Fruit fly (Drosophila melanogaster) whole organism, prepupa: ENCODE results near the gene CG5790.

ENCODE experiments used
- Blimp-1 ChIP-seq: fragments of 200-800 bp; sonication (Bioruptor generic); optimal IDR thresholded peaks from 3 replicates; lab custom pipeline; 2017; ENCODE audit warnings: missing biosample characterization, missing genetic modification characterization, mild to moderate bottlenecking, moderate library complexity, missing genetic modification reagents
- CG10669 ChIP-seq: fragments of 200-800 bp; sonication (Bioruptor generic); optimal IDR thresholded peaks from 3 replicates; lab custom pipeline; 2018; ENCODE audit warnings: missing biosample characterization, mild to moderate bottlenecking, missing genetic modification characterization, moderate library complexity
- CG11294 ChIP-seq: fragments of 200-800 bp; sonication (Bioruptor generic); IDR thresholded peaks from 2 replicates; pipeline ENCODE4 v1.3.6; 2022; ENCODE audit warnings: missing biosample characterization, missing genetic modification characterization
- CG11762 ChIP-seq: fragments of 200-800 bp; sonication (Bioruptor generic); optimal IDR thresholded peaks from 3 replicates; lab custom pipeline; 2016; ENCODE audit warnings: missing biosample characterization, missing genetic modification characterization; ENCODE audit not compliant: insufficient read depth
- CG11902 ChIP-seq: fragments of 200-800 bp; sonication (Bioruptor generic); optimal IDR thresholded peaks from 3 replicates; lab custom pipeline; 2016; ENCODE audit warnings: missing biosample characterization, missing genetic modification characterization
- CG15336 ChIP-seq: fragments of 200-800 bp; sonication (Bioruptor generic); IDR thresholded peaks from 2 replicates; pipeline ENCODE4 v1.3.6; 2022; ENCODE audit warnings: missing biosample characterization, missing genetic modification characterization
- CG1621 ChIP-seq: fragments of 200-800 bp; sonication (Bioruptor generic); optimal IDR thresholded peaks from 3 replicates; lab custom pipeline; 2018; ENCODE audit warnings: missing biosample characterization, mild to moderate bottlenecking, missing genetic modification characterization
- CG3032 ChIP-seq: fragments of 200-800 bp; optimal IDR thresholded peaks from 2 replicates; lab custom pipeline; 2019; ENCODE audit warnings: missing biosample characterization, mild to moderate bottlenecking, missing genetic modification characterization, moderate library complexity
- CG31627 ChIP-seq: fragments of 200-800 bp; sonication (Bioruptor generic); optimal IDR thresholded peaks from 3 replicates; lab custom pipeline; 2016; ENCODE audit warnings: missing biosample characterization, missing genetic modification characterization
- CG32006 ChIP-seq: fragments of 200-800 bp; sonication (Bioruptor generic); optimal IDR thresholded peaks from 3 replicates; lab custom pipeline; 2017; ENCODE audit warnings: missing biosample characterization, mild to moderate bottlenecking, missing genetic modification characterization
- CG34406 ChIP-seq: fragments of 200-800 bp; sonication (Bioruptor generic); optimal IDR thresholded peaks from 3 replicates; lab custom pipeline; 2016; ENCODE audit warnings: missing biosample characterization, missing genetic modification characterization
- CG3919 ChIP-seq: fragments of 200-800 bp; sonication (Bioruptor generic); optimal IDR thresholded peaks from 3 replicates; lab custom pipeline; 2016; ENCODE audit warnings: missing biosample characterization, missing genetic modification characterization
- CG4318 ChIP-seq: fragments of 200-800 bp; sonication (Bioruptor generic); optimal IDR thresholded peaks from 3 replicates; lab custom pipeline; 2017; ENCODE audit warnings: missing biosample characterization, mild to moderate bottlenecking, missing genetic modification characterization
- CG6163 ChIP-seq: fragments of 200-800 bp; sonication (Bioruptor generic); IDR thresholded peaks from 3 replicates; pipeline ENCODE4 v1.3.6; 2022; ENCODE audit warnings: missing biosample characterization, missing genetic modification characterization
- CG6276 ChIP-seq: fragments of 200-800 bp; sonication (Bioruptor generic); optimal IDR thresholded peaks from 2 replicates; lab custom pipeline; 2017; ENCODE audit warnings: missing biosample characterization, mild to moderate bottlenecking, missing genetic modification characterization
- CG6792 ChIP-seq: fragments of 200-800 bp; sonication (Bioruptor generic); optimal IDR thresholded peaks from 3 replicates; lab custom pipeline; 2016; ENCODE audit warnings: missing biosample characterization, missing genetic modification characterization
- CG6808 ChIP-seq: fragments of 200-800 bp; sonication (Bioruptor generic); optimal IDR thresholded peaks from 3 replicates; lab custom pipeline; 2017; ENCODE audit warnings: missing biosample characterization, missing genetic modification characterization, mild to moderate bottlenecking, moderate library complexity, missing genetic modification reagents
- CG6854 ChIP-seq: fragments of 200-800 bp; sonication (Bioruptor generic); optimal IDR thresholded peaks from 2 replicates; lab custom pipeline; 2017; ENCODE audit warnings: missing biosample characterization, mild to moderate bottlenecking, missing genetic modification characterization
- CG8319 ChIP-seq: fragments of 200-800 bp; sonication (Bioruptor generic); optimal IDR thresholded peaks from 3 replicates; lab custom pipeline; 2016; ENCODE audit warnings: missing biosample characterization, missing genetic modification characterization
- CG8632 ChIP-seq: fragments of 200-800 bp; sonication (Bioruptor generic); optimal IDR thresholded peaks from 3 replicates; lab custom pipeline; 2016; ENCODE audit warnings: missing biosample characterization, missing genetic modification characterization
- CG9139 ChIP-seq: fragments of 200-800 bp; sonication (Bioruptor generic); optimal IDR thresholded peaks from 3 replicates; lab custom pipeline; 2017; ENCODE audit warnings: missing biosample characterization, mild to moderate bottlenecking, missing genetic modification characterization
- Eip75B ChIP-seq: fragments of 200-800 bp; sonication (Bioruptor generic); optimal IDR thresholded peaks from 3 replicates; lab custom pipeline; 2016; ENCODE audit warnings: missing biosample characterization, missing genetic modification characterization
- Eip93F ChIP-seq: fragments of 200-800 bp; sonication (Bioruptor generic); optimal IDR thresholded peaks from 2 replicates; lab custom pipeline; 2016; ENCODE audit warnings: missing biosample characterization, mild to moderate bottlenecking, missing genetic modification characterization
- Ets21C ChIP-seq: fragments of 200-800 bp; sonication (Bioruptor generic); optimal IDR thresholded peaks from 3 replicates; lab custom pipeline; 2016; ENCODE audit warnings: missing biosample characterization, missing genetic modification characterization
- Ets96B ChIP-seq: fragments of 200-800 bp; optimal IDR thresholded peaks from 2 replicates; lab custom pipeline; 2019; ENCODE audit warnings: missing biosample characterization, mild to moderate bottlenecking, missing genetic modification characterization, moderate library complexity
- Gug ChIP-seq: fragments of 200-800 bp; sonication (Bioruptor generic); IDR thresholded peaks from 2 replicates; pipeline ENCODE4 v1.3.6; 2022; ENCODE audit warnings: missing biosample characterization, missing genetic modification characterization
- Hr38 ChIP-seq: sonication (Bioruptor generic); optimal IDR thresholded peaks from 2 replicates; lab custom pipeline; 2016; ENCODE audit warnings: missing biosample characterization, missing genetic modification characterization
- Hr39 ChIP-seq: fragments of 200-800 bp; sonication (Bioruptor generic); optimal IDR thresholded peaks from 2 replicates; lab custom pipeline; 2016; ENCODE audit warnings: missing biosample characterization, missing genetic modification characterization
- Hr4 ChIP-seq: fragments of 200-800 bp; sonication (Bioruptor generic); optimal IDR thresholded peaks from 3 replicates; lab custom pipeline; 2016; ENCODE audit warnings: missing biosample characterization, missing genetic modification characterization
- Lpt ChIP-seq: fragments of 200-800 bp; sonication (Bioruptor generic); optimal IDR thresholded peaks from 3 replicates; lab custom pipeline; 2016; ENCODE audit warnings: missing biosample characterization, missing genetic modification characterization
- OdsH ChIP-seq: fragments of 200-800 bp; sonication (Bioruptor generic); optimal IDR thresholded peaks from 3 replicates; lab custom pipeline; 2016; ENCODE audit warnings: missing biosample characterization, missing genetic modification characterization
- Smox ChIP-seq: fragments of 200-800 bp; sonication (Bioruptor generic); optimal IDR thresholded peaks from 3 replicates; lab custom pipeline; 2016; ENCODE audit warnings: missing biosample characterization, missing genetic modification characterization
- Sox102F ChIP-seq: fragments of 200-800 bp; sonication (Bioruptor generic); optimal IDR thresholded peaks from 2 replicates; lab custom pipeline; 2016; ENCODE audit warnings: missing biosample characterization, mild to moderate bottlenecking, missing genetic modification characterization
- Sox14 ChIP-seq: fragments of 200-800 bp; sonication (Bioruptor generic); optimal IDR thresholded peaks from 3 replicates; lab custom pipeline; 2016; ENCODE audit warnings: missing biosample characterization, missing genetic modification characterization
- Sox15 ChIP-seq: fragments of 200-800 bp; sonication (Bioruptor generic); optimal IDR thresholded peaks from 3 replicates; lab custom pipeline; 2016; ENCODE audit warnings: missing biosample characterization, missing genetic modification characterization
- achi ChIP-seq: fragments of 200-800 bp; sonication (Bioruptor generic); optimal IDR thresholded peaks from 3 replicates; lab custom pipeline; 2016; ENCODE audit warnings: missing biosample characterization, missing genetic modification characterization
- cyc ChIP-seq: fragments of 200-800 bp; sonication (Bioruptor generic); optimal IDR thresholded peaks from 3 replicates; lab custom pipeline; 2016; ENCODE audit warnings: missing biosample characterization, missing genetic modification characterization
- dac ChIP-seq: fragments of 200-800 bp; sonication (Bioruptor generic); optimal IDR thresholded peaks from 2 replicates; lab custom pipeline; 2017; ENCODE audit warnings: missing biosample characterization, mild to moderate bottlenecking, missing genetic modification characterization
- esn ChIP-seq: fragments of 200-800 bp; sonication (Bioruptor generic); optimal IDR thresholded peaks from 2 replicates; lab custom pipeline; 2016; ENCODE audit warnings: missing biosample characterization, mild to moderate bottlenecking, missing genetic modification characterization, moderate library complexity
- fd59A ChIP-seq: fragments of 200-800 bp; sonication (Bioruptor generic); optimal IDR thresholded peaks from 2 replicates; lab custom pipeline; 2017; ENCODE audit warnings: missing biosample characterization, mild to moderate bottlenecking, missing genetic modification characterization, missing genetic modification reagents
- fd85E ChIP-seq: fragments of 200-800 bp; sonication (Bioruptor generic); optimal IDR thresholded peaks from 3 replicates; lab custom pipeline; 2016; ENCODE audit warnings: missing biosample characterization, missing genetic modification characterization
- fkh ChIP-seq: fragments of 200-800 bp; sonication (Bioruptor generic); optimal IDR thresholded peaks from 3 replicates; lab custom pipeline; 2017; ENCODE audit warnings: missing biosample characterization, mild to moderate bottlenecking, missing genetic modification characterization, moderate library complexity
- net ChIP-seq: fragments of 200-800 bp; sonication (Bioruptor generic); optimal IDR thresholded peaks from 3 replicates; lab custom pipeline; 2016; ENCODE audit warnings: missing biosample characterization, missing genetic modification characterization
- pdm3 ChIP-seq: fragments of 200-800 bp; sonication (Bioruptor generic); optimal IDR thresholded peaks from 3 replicates; lab custom pipeline; 2016; ENCODE audit warnings: missing biosample characterization, missing genetic modification characterization
- salr ChIP-seq, 2 experiments: fragments of 200-800 bp; sonication (Bioruptor generic); optimal IDR thresholded peaks; 3 replicates each; lab custom pipeline; 2016 to 2018; ENCODE audit warnings: missing biosample characterization in 2 of 2, missing genetic modification characterization in 2 of 2, mild to moderate bottlenecking in 1 of 2
- spab ChIP-seq: fragments of 200-800 bp; sonication (Bioruptor generic); optimal IDR thresholded peaks from 2 replicates; lab custom pipeline; 2017; ENCODE audit warnings: missing biosample characterization, mild to moderate bottlenecking, missing genetic modification characterization, missing genetic modification reagents
- svp ChIP-seq: fragments of 200-800 bp; sonication (Bioruptor generic); peaks from one replicate; lab custom pipeline; 2016; ENCODE audit warnings: missing biosample characterization, missing genetic modification characterization
- topi ChIP-seq: fragments of 200-800 bp; sonication (Bioruptor generic); optimal IDR thresholded peaks from 3 replicates; lab custom pipeline; 2016; ENCODE audit warnings: missing biosample characterization, missing genetic modification characterization

CG5790 gene

DNA sequence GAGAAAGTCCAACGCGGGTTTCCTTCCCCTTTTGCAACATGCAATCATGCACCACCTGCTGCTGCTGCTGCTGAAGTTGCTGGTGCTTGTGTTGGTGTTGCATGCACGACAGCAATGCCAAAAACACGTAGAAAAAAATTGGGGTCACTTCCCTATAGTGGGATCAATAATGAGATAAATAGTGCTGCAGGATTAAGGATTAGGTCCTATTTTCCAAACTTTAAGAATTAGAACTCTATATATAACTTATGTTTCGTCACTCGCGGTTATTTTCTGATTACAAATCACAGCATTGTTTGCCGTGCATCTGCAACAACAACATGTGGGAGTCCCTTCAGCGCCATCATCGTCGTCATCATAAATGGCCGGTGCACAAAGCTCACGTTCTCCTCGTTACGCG, 49.7 kb downstream of the CG5790 start (continued):
- peak; percentile 15 for TF ChIP-seq CG8632 (GFP tag; lab: Kevin White, UChicago)
- TF ChIP-seq CG10669 (GFP tag; lab: Kevin White, UChicago): peak; percentile 44
- TF ChIP-seq topi (GFP tag; lab: Kevin White, UChicago): peak; percentile 21
- TF ChIP-seq CG34406 (GFP tag; lab: Kevin White, UChicago): no peak
- TF ChIP-seq net: no peak
- peak; percentile 70 for TF ChIP-seq Hr4 (GFP tag; lab: Kevin White, UChicago)
- TF ChIP-seq CG6276 (GFP tag; lab: Kevin White, UChicago): peak; percentile 54
- no peak for TF ChIP-seq Eip93F (GFP tag; lab: Kevin White, UChicago)
- peak; percentile 13 for TF ChIP-seq CG6792 (GFP tag; lab: Kevin White, UChicago)
- TF ChIP-seq Gug (GFP tag; lab: Robert Waterston, UW): peak; percentile 44; the same call in 1 of the 2 replicates
- TF ChIP-seq CG6808 (GFP tag; lab: Kevin White, UChicago): peak; percentile 27
- TF ChIP-seq pdm3 (GFP tag; lab: Kevin White, UChicago): peak; percentile 66

DNA sequence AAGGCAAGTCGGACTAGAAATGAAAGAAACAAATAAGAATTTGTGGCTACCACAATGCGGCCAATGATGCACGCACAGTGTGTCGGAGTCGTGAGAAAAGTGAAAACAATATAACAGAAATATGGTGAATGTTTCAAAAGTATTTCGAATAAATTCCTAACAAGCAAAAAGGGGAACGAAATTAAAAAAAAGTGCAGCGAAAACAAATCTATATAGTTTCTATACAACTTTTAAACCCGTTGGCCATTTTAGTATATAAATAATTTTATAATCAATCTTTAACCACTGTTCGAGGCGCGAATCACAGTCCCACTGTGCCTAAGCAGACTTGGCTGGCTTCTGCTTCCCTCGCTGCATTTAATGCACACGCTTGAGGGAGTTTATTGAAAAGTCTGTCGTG, 50.6 kb downstream of the CG5790 start:
- peak; percentile 78 for TF ChIP-seq achi (GFP tag; lab: Kevin White, UChicago)
- peak; percentile 69 for TF ChIP-seq net
- no peak for TF ChIP-seq Blimp-1 (GFP tag; lab: Kevin White, UChicago)
- TF ChIP-seq CG6276 (GFP tag; lab: Kevin White, UChicago): peak; percentile 84
- TF ChIP-seq Smox (GFP tag; lab: Kevin White, UChicago): peak; percentile 50
- peak; percentile 73 for TF ChIP-seq CG6163 (GFP tag; lab: Robert Waterston, UW)
- TF ChIP-seq CG32006 (GFP tag; lab: Kevin White, UChicago): peak; percentile 92
- peak; percentile 75 for TF ChIP-seq OdsH (GFP tag; lab: Kevin White, UChicago)
- peak; percentile 62 for TF ChIP-seq spab (GFP tag; lab: Kevin White, UChicago)
- peak; percentile 26 for TF ChIP-seq CG11902
- peak; percentile 54 for TF ChIP-seq CG34406 (GFP tag; lab: Kevin White, UChicago)
- peak; percentile 77 for TF ChIP-seq svp (GFP tag; lab: Kevin White, UChicago)
- peak; percentile 62 for TF ChIP-seq Eip75B (GFP tag; lab: Kevin White, UChicago)
- TF ChIP-seq Lpt: peak; percentile 80
- peak; percentile 66 for TF ChIP-seq fd59A (GFP tag; lab: Kevin White, UChicago)
- peak; percentile 71 for TF ChIP-seq CG6808 (GFP tag; lab: Kevin White, UChicago)
- peak; percentile 12 for TF ChIP-seq fd85E (GFP tag; lab: Kevin White, UChicago)
- peak; percentile 27 for TF ChIP-seq CG9139 (GFP tag; lab: Kevin White, UChicago)
- peak; percentile 54 for TF ChIP-seq CG8319 (GFP tag; lab: Kevin White, UChicago)
- no peak for TF ChIP-seq Eip93F (GFP tag; lab: Kevin White, UChicago)
- peak; percentile 57 for TF ChIP-seq esn (GFP tag; lab: Kevin White, UChicago)
- TF ChIP-seq Hr39 (GFP tag; lab: Kevin White, UChicago): peak; percentile 35
- peak; percentile 88 for TF ChIP-seq CG15336 (GFP tag; lab: Robert Waterston, UW)
- TF ChIP-seq Hr38: no peak
- peak in 1 of 2 experiments; percentile 75 for TF ChIP-seq salr (GFP tag; optimal IDR thresholded peaks at IDR 0.05; lab: Kevin White, UChicago)
- TF ChIP-seq CG4318: peak; percentile 84
- TF ChIP-seq CG1621 (tag; lab: Kevin White, UChicago): peak; percentile 46
- TF ChIP-seq CG11294 (GFP tag; lab: Robert Waterston, UW): peak; percentile 54; the same call in 1 of the 2 replicates
- peak; percentile 66 for TF ChIP-seq Gug (GFP tag; lab: Robert Waterston, UW)
- TF ChIP-seq Sox15 (GFP tag; lab: Kevin White, UChicago): peak; percentile 37
- peak; percentile 49 for TF ChIP-seq topi (GFP tag; lab: Kevin White, UChicago)
- no peak for TF ChIP-seq cyc (GFP tag; lab: Kevin White, UChicago)
- TF ChIP-seq CG3919: peak; percentile 74
- TF ChIP-seq CG6854 (GFP tag; lab: Kevin White, UChicago): no peak
- TF ChIP-seq CG3032 (tag; lab: Kevin White, UChicago): peak; percentile 66
- peak; percentile 21 for TF ChIP-seq CG31627 (GFP tag; lab: Kevin White, UChicago)
- TF ChIP-seq CG6792 (GFP tag; lab: Kevin White, UChicago): peak; percentile 67
- peak; percentile 66 for TF ChIP-seq Sox14 (GFP tag; lab: Kevin White, UChicago)
- TF ChIP-seq Ets96B (tag; lab: Kevin White, UChicago): peak; percentile 67
- TF ChIP-seq CG11762 (GFP tag; lab: Kevin White, UChicago): peak; percentile 70
- no peak for TF ChIP-seq Ets21C (GFP tag; lab: Kevin White, UChicago)
- TF ChIP-seq Sox102F: peak; percentile 40
- peak; percentile 66 for TF ChIP-seq pdm3 (GFP tag; lab: Kevin White, UChicago)
- no peak for TF ChIP-seq fkh (GFP tag; lab: Kevin White, UChicago)
- peak; percentile 44 for TF ChIP-seq CG8632 (GFP tag; lab: Kevin White, UChicago)
- peak; percentile 63 for TF ChIP-seq dac (GFP tag; lab: Kevin White, UChicago)
